Fruit fly (Drosophila melanogaster): ENCODE measurements around the gene CG43155.

The CG43155 gene

DNA sequence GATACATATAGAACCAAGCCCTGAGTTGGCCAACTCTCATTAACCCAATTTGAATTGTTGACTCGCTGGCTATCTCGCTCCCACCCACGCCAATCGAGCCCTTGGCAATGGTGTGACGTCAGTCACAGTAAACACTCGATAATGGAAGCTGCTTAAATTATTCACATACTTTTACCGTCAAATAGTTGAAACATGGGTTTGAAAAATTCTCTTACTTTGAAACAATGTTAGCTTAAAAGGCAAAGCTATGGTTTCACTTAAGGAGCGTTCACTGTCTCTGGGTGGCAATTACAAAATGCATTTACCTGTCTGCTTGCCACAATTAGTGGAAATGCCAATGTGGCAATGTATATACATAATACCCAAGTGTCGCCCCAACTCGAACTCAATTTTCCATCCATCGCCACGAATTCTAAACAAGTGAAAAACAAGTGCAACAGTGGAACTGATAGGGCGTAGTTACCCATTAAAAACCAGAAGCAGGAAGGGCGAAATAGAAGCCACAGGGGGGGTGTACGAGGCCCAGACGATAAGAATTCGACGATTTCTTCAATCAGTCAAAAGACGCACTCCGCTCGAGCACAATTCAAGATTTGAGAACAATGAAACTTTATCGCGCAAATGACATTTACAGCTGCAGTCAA is 10.0 kb upstream of the CG43155 start (continued):
- TF ChIP-seq sisA (GFP tag; IDR thresholded peaks at IDR 0.05) (peak; percentile 88), Med (GFP tag) (peak; percentile 98), CG10979 (tag; optimal IDR thresholded peaks at IDR 0.05) (peak; percentile 71), slou (GFP tag; optimal IDR thresholded peaks at IDR 0.05) (peak; percentile 27), Dek (tag; optimal IDR thresholded peaks at IDR 0.05) (peak; percentile 80), pum (GFP tag; optimal IDR thresholded peaks at IDR 0.05) (peak; percentile 77), CG16815 (GFP tag; optimal IDR thresholded peaks at IDR 0.05) (peak; percentile 67), stc (GFP tag; IDR thresholded peaks at IDR 0.05) (peak; percentile 83), CG11247 (GFP tag; IDR thresholded peaks at IDR 0.05) (peak; percentile 90), CG18262 (tag; optimal IDR thresholded peaks at IDR 0.05) (peak; percentile 71), scrt (GFP tag; optimal IDR thresholded peaks at IDR 0.05) (peak; percentile 80), Dip3 (GFP tag; optimal IDR thresholded peaks at IDR 0.05) (peak; percentile 76), sd (tag; optimal IDR thresholded peaks at IDR 0.05) (peak; percentile 54), Drgx (GFP tag; IDR thresholded peaks at IDR 0.05) (peak; percentile 70), grau (tag; optimal IDR thresholded peaks at IDR 0.05) (peak; percentile 97), Optix (GFP tag; IDR thresholded peaks at IDR 0.05) (peak; percentile 81), CG6254 (GFP tag; optimal IDR thresholded peaks at IDR 0.05) (peak; percentile 46), CG9727 (GFP tag; optimal IDR thresholded peaks at IDR 0.05) (peak; percentile 72), CG8478 (optimal IDR thresholded peaks at IDR 0.05) (no peak), CG4820 (GFP tag; optimal IDR thresholded peaks at IDR 0.05) (peak; percentile 75), Deaf1 (tag; optimal IDR thresholded peaks at IDR 0.05) (peak; percentile 55), NC2β (GFP tag; optimal IDR thresholded peaks at IDR 0.05) (peak; percentile 73), CG7556 (GFP tag; optimal IDR thresholded peaks at IDR 0.05) (peak; percentile 81), CG7372 (GFP tag; IDR thresholded peaks at IDR 0.05) (peak; percentile 85), sob (GFP tag; IDR thresholded peaks at IDR 0.05) (peak; percentile 85), sna (GFP tag; IDR thresholded peaks at IDR 0.05; ENCODE audit: partially characterized antibody) (no peak), Dp (GFP tag; optimal IDR thresholded peaks at IDR 0.05) (no peak), Bgb (GFP tag; IDR thresholded peaks at IDR 0.05; ENCODE audit: partially characterized antibody) (no peak), CoRest (tag; optimal IDR thresholded peaks at IDR 0.05) (peak; percentile 84), hth (optimal IDR thresholded peaks at IDR 0.05) (no peak), lola (GFP tag; optimal IDR thresholded peaks at IDR 0.05) (peak in 1 of 3 experiments; percentile 64), Awh (GFP tag; IDR thresholded peaks at IDR 0.05) (peak; percentile 85), CG9876 (GFP tag; optimal IDR thresholded peaks at IDR 0.05) (peak; percentile 83), H2.0 (GFP tag; IDR thresholded peaks at IDR 0.05) (peak; percentile 85), CG12155 (GFP tag; optimal IDR thresholded peaks at IDR 0.05) (peak; percentile 67), sens-2 (GFP tag; IDR thresholded peaks at IDR 0.05) (peak; percentile 54; the same call in 1 of the 2 replicates), Lpt (GFP tag; optimal IDR thresholded peaks at IDR 0.05) (no peak), CG14050 (GFP tag; IDR thresholded peaks at IDR 0.05) (peak; percentile 81), jumu (GFP tag; optimal IDR thresholded peaks at IDR 0.05) (peak; percentile 85), run (tag; optimal IDR thresholded peaks at IDR 0.05) (peak; percentile 48), CG4854 (GFP tag; optimal IDR thresholded peaks at IDR 0.05) (peak; percentile 73), C15 (GFP tag; IDR thresholded peaks at IDR 0.05) (0 out of 3 replicates have a peak, but pooled peaks have one; percentile 38), CG7963 (GFP tag; IDR thresholded peaks at IDR 0.05; ENCODE audit: partially characterized antibody) (no peak), HLHmδ (GFP tag; optimal IDR thresholded peaks at IDR 0.05) (no peak), CG10543 (GFP tag; optimal IDR thresholded peaks at IDR 0.05) (peak; percentile 82), abd-A (tag; optimal IDR thresholded peaks at IDR 0.05) (peak; percentile 33), tap (tag; optimal IDR thresholded peaks at IDR 0.05) (peak; percentile 90), eyg (GFP tag; optimal IDR thresholded peaks at IDR 0.05) (peak; percentile 84), CG3847 (GFP tag; IDR thresholded peaks at IDR 0.05) (peak; percentile 82), Fer2 (tag; optimal IDR thresholded peaks at IDR 0.05) (peak; percentile 61)
